Fruit fly (Drosophila melanogaster): ENCODE measurements around the gene p53.
A peak's percentile ranks its signal among the peaks of the same experiment; 100 is the strongest.

p53 gene

DNA sequence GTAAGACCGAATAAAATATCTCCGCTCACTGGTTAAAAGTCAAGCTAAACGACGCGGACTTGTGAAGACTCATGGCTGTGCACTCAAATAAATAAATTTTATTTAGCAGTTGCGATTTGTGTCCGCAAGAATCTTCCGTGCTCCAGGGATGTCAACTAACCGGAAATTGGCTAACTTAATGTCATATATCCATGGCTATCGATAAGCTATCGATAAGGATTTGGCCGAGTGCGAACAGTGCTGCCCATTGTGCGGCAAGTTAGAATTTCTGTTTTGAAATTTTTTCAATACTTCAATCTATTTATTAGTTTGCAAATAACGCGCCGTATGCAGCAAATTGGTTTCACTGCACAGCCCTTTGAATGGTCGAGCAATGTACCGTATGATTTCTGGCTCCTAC is at the start of gene p53 (continued):
- TF ChIP-seq CG33213 (GFP tag; optimal IDR thresholded peaks at IDR 0.05) (peak; percentile 88), ems (GFP tag; optimal IDR thresholded peaks at IDR 0.05) (peak; percentile 66), sug (tag; optimal IDR thresholded peaks at IDR 0.05) (peak; percentile 57), CG42726 (GFP tag; IDR thresholded peaks at IDR 0.05; ENCODE audit: partially characterized antibody) (peak; percentile 79; the same call in 1 of the 2 replicates), CG18599 (GFP tag; optimal IDR thresholded peaks at IDR 0.05) (peak; percentile 76), zfh1 (GFP tag; IDR thresholded peaks at IDR 0.05) (peak; percentile 76), zfh2 (GFP tag; optimal IDR thresholded peaks at IDR 0.05) (peak; percentile 29), lmd (GFP tag; IDR thresholded peaks at IDR 0.05) (peak; percentile 79), CG8388 (GFP tag; optimal IDR thresholded peaks at IDR 0.05) (peak; percentile 55), TFAM (GFP tag; optimal IDR thresholded peaks at IDR 0.05) (no peak), MESR4 (GFP tag; optimal IDR thresholded peaks at IDR 0.05) (peak; percentile 18), Bgb (GFP tag; IDR thresholded peaks at IDR 0.05; ENCODE audit: partially characterized antibody) (peak; percentile 76), disco-r (GFP tag; optimal IDR thresholded peaks at IDR 0.05) (peak; percentile 80), mld (GFP tag; IDR thresholded peaks at IDR 0.05; ENCODE audit: partially characterized antibody) (no peak), Hr78 (GFP tag; optimal IDR thresholded peaks at IDR 0.05) (no peak), CG7786 (GFP tag; optimal IDR thresholded peaks at IDR 0.05) (peak; percentile 28), NC2α (GFP tag; optimal IDR thresholded peaks at IDR 0.05) (peak; percentile 32), H15 (GFP tag; IDR thresholded peaks at IDR 0.05) (peak; percentile 64; the same call in 2 of the 3 replicates), CG13123 (GFP tag; optimal IDR thresholded peaks at IDR 0.05) (peak; percentile 35), gce (GFP tag; IDR thresholded peaks at IDR 0.05) (0 out of 3 replicates have a peak, but pooled peaks have one; percentile 41), HLH4C (GFP tag; IDR thresholded peaks at IDR 0.05; ENCODE audit: partially characterized antibody) (peak; percentile 64), chif (GFP tag; optimal IDR thresholded peaks at IDR 0.05) (peak; percentile 48 to 79), CG2129 (GFP tag; IDR thresholded peaks at IDR 0.05; ENCODE audit: partially characterized antibody) (no peak; the same call in 1 of the 2 replicates), Dbx (GFP tag; IDR thresholded peaks at IDR 0.05) (peak; percentile 81; the same call in 2 of the 3 replicates), Vsx1 (GFP tag; optimal IDR thresholded peaks at IDR 0.05) (peak; percentile 81), da (GFP tag; optimal IDR thresholded peaks at IDR 0.05) (peak; percentile 28), tup (GFP tag; optimal IDR thresholded peaks at IDR 0.05) (no peak), CkIIα-i1 (GFP tag; IDR thresholded peaks at IDR 0.05) (no peak), nerfin-1 (tag; optimal IDR thresholded peaks at IDR 0.05) (peak; percentile 51), kay (GFP tag; optimal IDR thresholded peaks at IDR 0.05) (peak; percentile 27), Doc2 (GFP tag; IDR thresholded peaks at IDR 0.05) (no peak), insv (GFP tag; optimal IDR thresholded peaks at IDR 0.05) (peak in 1 of 2 experiments; percentile 48), nom (GFP tag; optimal IDR thresholded peaks at IDR 0.05) (no peak), hth (optimal IDR thresholded peaks at IDR 0.05) (no peak), CG9727 (GFP tag; optimal IDR thresholded peaks at IDR 0.05) (peak; percentile 86), phol (tag; optimal IDR thresholded peaks at IDR 0.05) (peak; percentile 78), zen (tag; optimal IDR thresholded peaks at IDR 0.05) (peak; percentile 52), Xbp1 (GFP tag; optimal IDR thresholded peaks at IDR 0.05) (peak; percentile 61), al (GFP tag; IDR thresholded peaks at IDR 0.05) (0 out of 2 replicates have a peak, but pooled peaks have one; percentile 40), CG10565 (GFP tag; optimal IDR thresholded peaks at IDR 0.05) (no peak), sens-2 (GFP tag; IDR thresholded peaks at IDR 0.05) (peak; percentile 47; the same call in 1 of the 2 replicates), CG7556 (GFP tag; optimal IDR thresholded peaks at IDR 0.05) (peak; percentile 33), wdn (GFP tag; IDR thresholded peaks at IDR 0.05) (peak; percentile 49; the same call in 1 of the 2 replicates), Atf6 (GFP tag; IDR thresholded peaks at IDR 0.05) (peak; percentile 58), Dref (GFP tag; IDR thresholded peaks at IDR 0.05) (peak; percentile 88), CG9817 (tag; optimal IDR thresholded peaks at IDR 0.05) (peak; percentile 66), pho (GFP tag; optimal IDR thresholded peaks at IDR 0.05) (peak; percentile 59), CG3065 (GFP tag; optimal IDR thresholded peaks at IDR 0.05) (no peak), CG33557 (GFP tag; optimal IDR thresholded peaks at IDR 0.05) (peak; percentile 45), Hr39 (optimal IDR thresholded peaks at IDR 0.05) (no peak)
